Worm (Caenorhabditis elegans) whole organism, young adult: Measurements from ENCODE around the gene fan-1.

Experiments used
- B0336.3 ChIP-seq: fragments of 200-800 bp; sonication (Bioruptor generic); IDR thresholded peaks from 2 replicates; pipeline ENCODE4 v1.3.6; 2022; ENCODE audit warnings: missing genetic modification characterization, missing compliant biosample characterization
- C06A6.2 ChIP-seq: fragments of 200-800 bp; sonication (Bioruptor generic); conservative IDR thresholded peaks from 2 replicates; pipeline ENCODE4 v1.3.6; 2022; ENCODE audit warnings: missing genetic modification characterization, missing compliant biosample characterization
- D2030.7 ChIP-seq: fragments of 200-800 bp; sonication (Bioruptor generic); IDR thresholded peaks from 2 replicates; pipeline ENCODE4 v1.3.6; 2022; ENCODE audit warnings: missing genetic modification reagents, missing genetic modification characterization, missing compliant biosample characterization
- F10E7.11 ChIP-seq: sonication (generic microtip); optimal IDR thresholded peaks from 2 replicates; lab custom pipeline; 2017; ENCODE audit warnings: mild to moderate bottlenecking, missing genetic modification characterization, moderate library complexity, missing compliant biosample characterization
- F33H1.4 ChIP-seq: fragments of 200-800 bp; sonication (Bioruptor generic); IDR thresholded peaks from 2 replicates; pipeline ENCODE4 v1.3.6; 2022; ENCODE audit warnings: missing genetic modification reagents, missing genetic modification characterization, missing compliant biosample characterization
- F39B2.1 ChIP-seq: fragments of 200-800 bp; sonication (Bioruptor generic); IDR thresholded peaks from 2 replicates; pipeline ENCODE4 v1.3.6; 2022; ENCODE audit warnings: missing genetic modification reagents, missing genetic modification characterization, missing compliant biosample characterization
- F49E8.2 ChIP-seq: sonication (generic microtip); optimal IDR thresholded peaks from 3 replicates; lab custom pipeline; 2017; ENCODE audit warnings: missing genetic modification characterization, mild to moderate bottlenecking, missing compliant biosample characterization, antibody characterized with exemption, moderate library complexity; ENCODE audit not compliant: insufficient read depth
- Y79H2A.3 ChIP-seq: fragments of 200-800 bp; sonication (Bioruptor generic); conservative IDR thresholded peaks from 2 replicates; pipeline ENCODE4 v1.3.6; 2022; ENCODE audit warnings: missing genetic modification reagents, missing genetic modification characterization, missing compliant biosample characterization
- attf-3 ChIP-seq: fragments of 200-800 bp; sonication (Bioruptor generic); conservative IDR thresholded peaks from 2 replicates; pipeline ENCODE4 v1.3.6; 2022; ENCODE audit warnings: missing genetic modification reagents, missing genetic modification characterization, missing compliant biosample characterization
- bed-1 ChIP-seq: fragments of 200-800 bp; sonication (Bioruptor generic); IDR thresholded peaks from 2 replicates; pipeline ENCODE4 v1.3.6; 2022; ENCODE audit warnings: missing genetic modification reagents, missing genetic modification characterization, missing compliant biosample characterization
- cebp-1 ChIP-seq, 2 experiments: fragments of 200-800 bp in 1 of 2; sonication (Bioruptor generic) in 1 of 2; sonication (generic microtip) in 1 of 2; IDR thresholded peaks in 1 of 2; optimal IDR thresholded peaks in 1 of 2; 2 replicates each; pipeline versions ENCODE4 v1.3.6 to Lab custom; 2017 to 2022; ENCODE audit warnings: missing compliant biosample characterization in 2 of 2, missing genetic modification characterization in 2 of 2, mild to moderate bottlenecking in 1 of 2, missing genetic modification reagents in 1 of 2, moderate library complexity in 1 of 2
- cebp-2 ChIP-seq: fragments of 200-800 bp; sonication (Bioruptor generic); IDR thresholded peaks from 2 replicates; pipeline ENCODE4 v1.3.6; 2022; ENCODE audit warnings: missing genetic modification characterization, missing compliant biosample characterization
- ceh-100 ChIP-seq: fragments of 200-800 bp; sonication (Bioruptor generic); IDR thresholded peaks from 2 replicates; pipeline ENCODE4 v1.3.6; 2022; ENCODE audit warnings: missing genetic modification reagents, missing genetic modification characterization, missing compliant biosample characterization
- ceh-27 ChIP-seq: fragments of 200-800 bp; sonication (Bioruptor generic); optimal IDR thresholded peaks from 2 replicates; lab custom pipeline; 2018; ENCODE audit warnings: mild to moderate bottlenecking, missing genetic modification characterization, moderate library complexity, missing compliant biosample characterization
- ceh-58 ChIP-seq: fragments of 200-800 bp; sonication (Bioruptor generic); IDR thresholded peaks from 2 replicates; pipeline ENCODE4 v1.3.6; 2022; ENCODE audit warnings: missing genetic modification characterization, missing compliant biosample characterization
- ceh-79 ChIP-seq: sonication (generic microtip); optimal IDR thresholded peaks from 2 replicates; lab custom pipeline; 2017; ENCODE audit warnings: mild to moderate bottlenecking, missing genetic modification characterization, missing compliant biosample characterization
- die-1 ChIP-seq: sonication (generic microtip); optimal IDR thresholded peaks from 2 replicates; lab custom pipeline; 2016; ENCODE audit warnings: missing genotype, mild to moderate bottlenecking, missing genetic modification characterization, missing compliant biosample characterization
- ekl-4 ChIP-seq: fragments of 200-800 bp; sonication (Bioruptor generic); IDR thresholded peaks from 2 replicates; pipeline ENCODE4 v1.3.6; 2022; ENCODE audit warnings: missing genetic modification reagents, missing genetic modification characterization, missing compliant biosample characterization
- fkh-3 ChIP-seq: sonication (generic microtip); optimal IDR thresholded peaks from 2 replicates; lab custom pipeline; 2016; ENCODE audit warnings: mild to moderate bottlenecking, missing genetic modification characterization, missing compliant biosample characterization
- him-1 ChIP-seq: sonication (generic microtip); optimal IDR thresholded peaks from 2 replicates; lab custom pipeline; 2016; ENCODE audit warnings: missing genotype, missing genetic modification reagents, missing genetic modification characterization, missing compliant biosample characterization
- hlh-12 ChIP-seq: sonication (generic microtip); optimal IDR thresholded peaks from 2 replicates; lab custom pipeline; 2016; ENCODE audit warnings: missing genetic modification characterization, missing compliant biosample characterization
- hlh-26 ChIP-seq: fragments of 200-800 bp; sonication (Bioruptor generic); conservative IDR thresholded peaks from 2 replicates; pipeline ENCODE4 v1.3.6; 2022; ENCODE audit warnings: missing genetic modification reagents, missing genetic modification characterization, missing compliant biosample characterization
- hmg-1.2 ChIP-seq: fragments of 200-800 bp; sonication (Bioruptor generic); IDR thresholded peaks from 2 replicates; pipeline ENCODE4 v1.3.6; 2022; ENCODE audit warnings: missing genetic modification reagents, missing genetic modification characterization, missing compliant biosample characterization
- hmg-20 ChIP-seq: fragments of 200-800 bp; sonication (Bioruptor generic); IDR thresholded peaks from 2 replicates; pipeline ENCODE4 v1.3.6; 2022; ENCODE audit warnings: missing genetic modification reagents, missing genetic modification characterization, missing compliant biosample characterization
- hrde-1 ChIP-seq: sonication (generic microtip); optimal IDR thresholded peaks from 2 replicates; lab custom pipeline; 2016; ENCODE audit warnings: missing genetic modification characterization, mild to moderate bottlenecking, missing compliant biosample characterization, moderate library complexity, missing genotype, missing genetic modification reagents, borderline replicate concordance
- let-526 ChIP-seq: fragments of 200-800 bp; sonication (Bioruptor generic); IDR thresholded peaks from 2 replicates; pipeline ENCODE4 v1.3.6; 2022; ENCODE audit warnings: missing genetic modification reagents, missing genetic modification characterization, missing compliant biosample characterization
- lin-26 ChIP-seq: fragments of 200-800 bp; sonication (Bioruptor generic); IDR thresholded peaks from 2 replicates; pipeline ENCODE4 v1.3.6; 2022; ENCODE audit warnings: missing genetic modification reagents, missing genetic modification characterization, missing compliant biosample characterization
- lin-40 ChIP-seq: sonication (generic microtip); optimal IDR thresholded peaks from 2 replicates; lab custom pipeline; 2016; ENCODE audit warnings: missing genetic modification characterization, mild to moderate bottlenecking, missing compliant biosample characterization, missing genotype, missing genetic modification reagents
- lin-54 ChIP-seq: fragments of 200-800 bp; sonication (Bioruptor generic); optimal IDR thresholded peaks from 2 replicates; lab custom pipeline; 2018; ENCODE audit warnings: mild to moderate bottlenecking, missing genetic modification characterization, missing compliant biosample characterization
- lir-1 ChIP-seq: fragments of 200-800 bp; sonication (Bioruptor generic); conservative IDR thresholded peaks from 2 replicates; pipeline ENCODE4 v1.3.6; 2022; ENCODE audit warnings: missing genetic modification reagents, missing genetic modification characterization, missing compliant biosample characterization
- madf-3 ChIP-seq: fragments of 200-800 bp; sonication (Bioruptor generic); IDR thresholded peaks from 2 replicates; pipeline ENCODE4 v1.3.6; 2022; ENCODE audit warnings: missing genetic modification reagents, missing genetic modification characterization, missing compliant biosample characterization
- madf-6 ChIP-seq: fragments of 200-800 bp; sonication (Bioruptor generic); IDR thresholded peaks from 2 replicates; pipeline ENCODE4 v1.3.6; 2022; ENCODE audit warnings: missing genetic modification reagents, missing genetic modification characterization, missing compliant biosample characterization
- nfya-2 ChIP-seq: fragments of 200-800 bp; sonication (Bioruptor generic); IDR thresholded peaks from 2 replicates; pipeline ENCODE4 v1.3.6; 2022; ENCODE audit warnings: missing genetic modification reagents, missing genetic modification characterization, missing compliant biosample characterization
- nfyb-1 ChIP-seq: fragments of 200-800 bp; sonication (Bioruptor generic); IDR thresholded peaks from 2 replicates; pipeline ENCODE4 v1.3.6; 2022; ENCODE audit warnings: missing genetic modification reagents, missing genetic modification characterization, missing compliant biosample characterization
- nhr-80 ChIP-seq: sonication (generic microtip); optimal IDR thresholded peaks from 2 replicates; lab custom pipeline; 2016; ENCODE audit warnings: missing genetic modification characterization, missing compliant biosample characterization
- pbrm-1 ChIP-seq: fragments of 200-800 bp; sonication (Bioruptor generic); IDR thresholded peaks from 2 replicates; pipeline ENCODE4 v1.3.6; 2022; ENCODE audit warnings: missing genetic modification reagents, missing genetic modification characterization, missing compliant biosample characterization
- rcor-1 ChIP-seq: fragments of 200-800 bp; sonication (Bioruptor generic); IDR thresholded peaks from 2 replicates; pipeline ENCODE4 v1.3.6; 2022; ENCODE audit warnings: missing genetic modification reagents, missing genetic modification characterization, missing compliant biosample characterization
- sea-2 ChIP-seq: fragments of 200-800 bp; sonication (Bioruptor generic); IDR thresholded peaks from 2 replicates; pipeline ENCODE4 v1.3.6; 2022; ENCODE audit warnings: missing genetic modification characterization, missing compliant biosample characterization
- snpc-1.1 ChIP-seq: sonication (generic microtip); optimal IDR thresholded peaks from 2 replicates; lab custom pipeline; 2017; ENCODE audit warnings: missing genetic modification characterization, mild to moderate bottlenecking, missing compliant biosample characterization, antibody characterized with exemption, moderate library complexity, missing genotype, missing genetic modification reagents; ENCODE audit not compliant: insufficient read depth
- snpc-1.3 ChIP-seq: sonication (generic microtip); optimal IDR thresholded peaks from 2 replicates; lab custom pipeline; 2017; ENCODE audit warnings: missing genetic modification characterization, mild to moderate bottlenecking, missing compliant biosample characterization, antibody characterized with exemption, moderate library complexity, missing genotype, missing genetic modification reagents; ENCODE audit not compliant: insufficient read depth
- snpc-3.4 ChIP-seq: sonication (generic microtip); optimal IDR thresholded peaks from 2 replicates; lab custom pipeline; 2017; ENCODE audit warnings: missing genetic modification characterization, mild to moderate bottlenecking, missing compliant biosample characterization, antibody characterized with exemption, moderate library complexity, missing genotype, missing genetic modification reagents
- snpc-4 ChIP-seq, 5 experiments: fragments of 150-350 bp in 1 of 5; sonication (generic microtip) in 4 of 5; optimal IDR thresholded peaks; 2 replicates each; lab custom pipeline; 2014 to 2018; ENCODE audit warnings: missing genetic modification characterization in 5 of 5, missing biosample characterization in 3 of 5, antibody characterized with exemption in 2 of 5, mild to moderate bottlenecking in 2 of 5, missing compliant biosample characterization in 2 of 5, missing genotype in 2 of 5, moderate library complexity in 2 of 5, missing genetic modification reagents in 1 of 5
- unc-130 ChIP-seq: sonication (generic microtip); optimal IDR thresholded peaks from 2 replicates; lab custom pipeline; 2016; ENCODE audit warnings: missing genetic modification reagents, missing genetic modification characterization, missing compliant biosample characterization
- xnd-1 ChIP-seq: sonication (generic microtip); optimal IDR thresholded peaks from 2 replicates; lab custom pipeline; 2016; ENCODE audit warnings: missing genotype, missing genetic modification reagents, missing genetic modification characterization, missing compliant biosample characterization
- ztf-18 ChIP-seq: sonication (generic microtip); optimal IDR thresholded peaks from 2 replicates; lab custom pipeline; 2016; ENCODE audit warnings: missing genotype, mild to moderate bottlenecking, missing genetic modification characterization, missing compliant biosample characterization
- ztf-6 ChIP-seq: fragments of 200-800 bp; sonication (Bioruptor generic); IDR thresholded peaks from 2 replicates; pipeline ENCODE4 v1.3.6; 2022; ENCODE audit warnings: missing genetic modification reagents, missing genetic modification characterization, missing compliant biosample characterization

Gene fan-1

DNA sequence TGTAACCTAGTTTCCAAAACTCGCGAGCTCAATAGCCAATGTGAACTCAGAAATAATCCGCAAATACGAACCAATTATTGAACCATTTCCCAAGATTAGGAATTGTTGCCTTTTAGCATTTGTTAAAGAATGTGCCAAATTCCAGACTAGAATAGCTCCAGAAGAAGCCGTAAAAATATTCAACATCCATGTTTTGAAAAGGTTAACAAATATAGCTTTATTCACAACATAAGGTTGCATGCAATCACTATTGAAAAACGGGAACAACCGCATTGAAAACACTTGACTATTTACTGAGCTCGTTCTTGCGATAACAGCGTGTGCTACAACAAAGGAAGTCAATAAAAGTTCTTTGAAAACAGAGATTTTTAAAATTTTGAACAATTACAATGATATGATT lies 22.0 kb upstream of the fan-1 start:
- TF ChIP-seq hmg-1.2 (GFP tag; lab: Robert Waterston, UW): peak; percentile 34; the same call in 1 of the 2 replicates
- TF ChIP-seq snpc-1.1 (tag; lab: Kevin White, UChicago): peak; percentile 3
- TF ChIP-seq xnd-1 (tag; lab: Kevin White, UChicago): peak; percentile 34
- 0 out of 2 replicates have a peak, but pooled peaks have one; percentile 41 for TF ChIP-seq hmg-20
- peak; percentile 80 for TF ChIP-seq hrde-1 (tag; lab: Kevin White, UChicago)
- no peak for TF ChIP-seq ztf-18
- no peak for TF ChIP-seq sea-2
- TF ChIP-seq him-1 (tag; lab: Kevin White, UChicago): peak; percentile 12
- TF ChIP-seq hlh-26: no peak
- TF ChIP-seq attf-3 (GFP tag; lab: Robert Waterston, UW): no peak
- peak; percentile 74 for TF ChIP-seq madf-6 (GFP tag; lab: Robert Waterston, UW)
- peak; percentile 55 for TF ChIP-seq snpc-4 (GFP tag; optimal IDR thresholded peaks at IDR 0.05; lab: Kevin White, UChicago)
- TF ChIP-seq snpc-4 (tag; optimal IDR thresholded peaks at IDR 0.05; lab: Kevin White, UChicago): peak in 2 of 4 experiments; percentile 7 to 84
- no peak for TF ChIP-seq let-526 (GFP tag; lab: Robert Waterston, UW)
- TF ChIP-seq ceh-27 (GFP tag; lab: Kevin White, UChicago): no peak
- no peak for TF ChIP-seq hlh-12 (tag; lab: Kevin White, UChicago)
- TF ChIP-seq ekl-4 (GFP tag; lab: Robert Waterston, UW): peak; percentile 88
- peak; percentile 33 for TF ChIP-seq F33H1.4 (GFP tag; lab: Robert Waterston, UW)
- no peak for TF ChIP-seq cebp-1 (GFP tag; IDR thresholded peaks at IDR 0.05; lab: Robert Waterston, UW)
- TF ChIP-seq cebp-1 (tag; optimal IDR thresholded peaks at IDR 0.05; lab: Kevin White, UChicago): peak; percentile 35
- TF ChIP-seq nhr-80: no peak
- no peak for TF ChIP-seq C06A6.2 (GFP tag; lab: Robert Waterston, UW)
- TF ChIP-seq cebp-2: 0 out of 2 replicates have a peak, but pooled peaks have one; percentile 72
- TF ChIP-seq die-1 (tag; lab: Kevin White, UChicago): peak; percentile 4
- 0 out of 2 replicates have a peak, but pooled peaks have one; percentile 53 for TF ChIP-seq nfya-2
- peak; percentile 66 for TF ChIP-seq lin-54 (GFP tag; lab: Kevin White, UChicago)
- TF ChIP-seq F10E7.11: no peak
- TF ChIP-seq Y79H2A.3 (GFP tag; lab: Robert Waterston, UW): no peak; the same call in 1 of the 2 replicates
- TF ChIP-seq pbrm-1: 0 out of 2 replicates have a peak, but pooled peaks have one; percentile 52
- peak; percentile 21 for TF ChIP-seq ceh-79 (tag; lab: Kevin White, UChicago)
- TF ChIP-seq ceh-100 (GFP tag; lab: Robert Waterston, UW): peak; percentile 59
- TF ChIP-seq madf-3 (GFP tag; lab: Robert Waterston, UW): peak; percentile 66; the same call in 1 of the 2 replicates
- TF ChIP-seq rcor-1 (GFP tag; lab: Robert Waterston, UW): peak; percentile 57; the same call in 1 of the 2 replicates
- peak; percentile 52 for TF ChIP-seq fkh-3 (tag; lab: Kevin White, UChicago)
- peak; percentile 65; the same call in 1 of the 2 replicates for TF ChIP-seq lin-26 (GFP tag; lab: Robert Waterston, UW)
- peak; percentile 85; the same call in 1 of the 2 replicates for TF ChIP-seq ceh-58 (GFP tag; lab: Robert Waterston, UW)
- peak; percentile 59; the same call in 1 of the 2 replicates for TF ChIP-seq nfyb-1 (GFP tag; lab: Robert Waterston, UW)
- no peak for TF ChIP-seq lin-40 (tag; lab: Kevin White, UChicago)
- TF ChIP-seq ztf-6 (GFP tag; lab: Robert Waterston, UW): no peak
- TF ChIP-seq unc-130 (GFP tag; lab: Kevin White, UChicago): peak; percentile 59
- TF ChIP-seq D2030.7: peak; percentile 47; the same call in 1 of the 2 replicates
- peak; percentile 22 for TF ChIP-seq snpc-1.3
- peak; percentile 19 for TF ChIP-seq snpc-3.4
- 0 out of 2 replicates have a peak, but pooled peaks have one; percentile 41 for TF ChIP-seq F39B2.1
- TF ChIP-seq F49E8.2 (tag; lab: Kevin White, UChicago): peak; percentile 78
- TF ChIP-seq bed-1 (GFP tag; lab: Robert Waterston, UW): no peak
- TF ChIP-seq lir-1 (GFP tag; lab: Robert Waterston, UW): no peak
- peak; percentile 63; the same call in 1 of the 2 replicates for TF ChIP-seq B0336.3 (GFP tag; lab: Robert Waterston, UW)
